Worm (Caenorhabditis elegans) whole organism, mixed stage, embryonic: ENCODE data around the gene F02D10.2.

Experiments
- M03D4.4 ChIP-seq: sonication (generic microtip); optimal IDR thresholded peaks from 2 replicates; lab custom pipeline; 2017; ENCODE audit warnings: mild to moderate bottlenecking, missing genetic modification characterization, missing compliant biosample characterization
- bed-3 ChIP-seq: fragments of 200-800 bp; sonication (Bioruptor generic); optimal IDR thresholded peaks from 3 replicates; lab custom pipeline; 2018; ENCODE audit warnings: mild to moderate bottlenecking, missing genetic modification characterization, moderate library complexity, missing compliant biosample characterization
- blmp-1 ChIP-seq: fragments of 150-350 bp; optimal IDR thresholded peaks from 2 replicates; lab custom pipeline; 2014; ENCODE audit warnings: missing biosample characterization, missing genetic modification characterization
- ceh-39 ChIP-seq: fragments of 150-350 bp; optimal IDR thresholded peaks from 2 replicates; lab custom pipeline; 2014; ENCODE audit warnings: missing biosample characterization, missing genetic modification characterization
- ceh-43 ChIP-seq: fragments of 200-800 bp; sonication (Bioruptor generic); optimal IDR thresholded peaks from 2 replicates; lab custom pipeline; 2018; ENCODE audit warnings: mild to moderate bottlenecking, missing genetic modification characterization, moderate library complexity, missing compliant biosample characterization
- ceh-83 ChIP-seq: fragments of 200-800 bp; sonication (Bioruptor generic); optimal IDR thresholded peaks from 2 replicates; lab custom pipeline; 2018; ENCODE audit warnings: mild to moderate bottlenecking, missing genetic modification characterization, missing compliant biosample characterization
- ces-1 ChIP-seq: fragments of 150-350 bp; optimal IDR thresholded peaks from 2 replicates; lab custom pipeline; 2014; ENCODE audit warnings: missing biosample characterization, missing genetic modification reagents, missing genetic modification characterization
- cnd-1 ChIP-seq: fragments of 200-800 bp; sonication (Bioruptor generic); optimal IDR thresholded peaks from 2 replicates; lab custom pipeline; 2018; ENCODE audit warnings: mild to moderate bottlenecking, missing genetic modification characterization, missing compliant biosample characterization
- drap-1 ChIP-seq: fragments of 200-800 bp; sonication (Bioruptor generic); optimal IDR thresholded peaks from 3 replicates; lab custom pipeline; 2018; ENCODE audit warnings: mild to moderate bottlenecking, missing genetic modification characterization, missing compliant biosample characterization
- elt-1 ChIP-seq: sonication (generic microtip); optimal IDR thresholded peaks from 2 replicates; lab custom pipeline; 2017; ENCODE audit warnings: missing genetic modification characterization, mild to moderate bottlenecking, missing compliant biosample characterization, antibody characterized with exemption, moderate library complexity, borderline replicate concordance; ENCODE audit not compliant: insufficient read depth
- elt-3 ChIP-seq: fragments of 150-350 bp; optimal IDR thresholded peaks from 2 replicates; lab custom pipeline; 2014; ENCODE audit warnings: missing biosample characterization, missing genetic modification characterization
- flh-1 ChIP-seq: fragments of 200-800 bp; sonication (Bioruptor generic); optimal IDR thresholded peaks from 2 replicates; lab custom pipeline; 2018; ENCODE audit warnings: mild to moderate bottlenecking, missing genetic modification characterization, moderate library complexity, missing compliant biosample characterization
- ham-2 ChIP-seq: fragments of 200-800 bp; sonication (Bioruptor generic); optimal IDR thresholded peaks from 2 replicates; lab custom pipeline; 2018; ENCODE audit warnings: mild to moderate bottlenecking, missing genetic modification characterization, missing compliant biosample characterization
- hlh-1 ChIP-seq: fragments of 150-350 bp; optimal IDR thresholded peaks from 2 replicates; lab custom pipeline; 2014; ENCODE audit warnings: missing biosample characterization, missing genetic modification reagents, missing genetic modification characterization
- lin-13 ChIP-seq: fragments of 150-350 bp; optimal IDR thresholded peaks from 2 replicates; lab custom pipeline; 2014; ENCODE audit warnings: missing biosample characterization, missing genetic modification characterization
- lin-32 ChIP-seq: fragments of 200-800 bp; sonication (Bioruptor generic); optimal IDR thresholded peaks from 2 replicates; lab custom pipeline; 2018; ENCODE audit warnings: mild to moderate bottlenecking, missing genetic modification characterization, missing compliant biosample characterization
- lsy-2 ChIP-seq: fragments of 150-350 bp; optimal IDR thresholded peaks from 2 replicates; lab custom pipeline; 2014; ENCODE audit warnings: missing biosample characterization, missing genetic modification characterization
- mab-5 ChIP-seq: fragments of 150-350 bp; optimal IDR thresholded peaks from 2 replicates; lab custom pipeline; 2014; ENCODE audit warnings: missing biosample characterization, missing genetic modification characterization
- mep-1 ChIP-seq: fragments of 150-350 bp; optimal IDR thresholded peaks from 2 replicates; lab custom pipeline; 2017; ENCODE audit warnings: missing biosample characterization, missing genetic modification reagents, missing genetic modification characterization, inconsistent platforms
- mls-2 ChIP-seq: sonication (generic microtip); optimal IDR thresholded peaks from 2 replicates; lab custom pipeline; 2016; ENCODE audit warnings: mild to moderate bottlenecking, missing genetic modification characterization, moderate library complexity, missing compliant biosample characterization
- nhr-12 ChIP-seq: fragments of 150-350 bp; optimal IDR thresholded peaks from 2 replicates; lab custom pipeline; 2014; ENCODE audit warnings: missing biosample characterization, missing genetic modification characterization
- nhr-2 ChIP-seq: fragments of 150-350 bp; optimal IDR thresholded peaks from 2 replicates; lab custom pipeline; 2014; ENCODE audit warnings: missing biosample characterization, missing genetic modification characterization
- nhr-237 ChIP-seq: fragments of 150-350 bp; optimal IDR thresholded peaks from 2 replicates; lab custom pipeline; 2014; ENCODE audit warnings: missing biosample characterization, missing genetic modification characterization
- nhr-28 ChIP-seq: fragments of 150-350 bp; optimal IDR thresholded peaks from 2 replicates; lab custom pipeline; 2014; ENCODE audit warnings: missing biosample characterization, missing genetic modification characterization
- nhr-76 ChIP-seq: sonication (generic microtip); optimal IDR thresholded peaks from 2 replicates; lab custom pipeline; 2017; ENCODE audit warnings: missing biosample characterization, missing genetic modification characterization
- pha-4 ChIP-seq: fragments of 150-350 bp; optimal IDR thresholded peaks from 2 replicates; lab custom pipeline; 2018; ENCODE audit warnings: missing biosample characterization, missing genetic modification reagents, missing genetic modification characterization
- sem-2 ChIP-seq: fragments of 200-800 bp; sonication (Bioruptor generic); optimal IDR thresholded peaks from 2 replicates; lab custom pipeline; 2018; ENCODE audit warnings: mild to moderate bottlenecking, missing genetic modification characterization, missing compliant biosample characterization
- snpc-4 ChIP-seq: fragments of 150-350 bp; optimal IDR thresholded peaks from 2 replicates; lab custom pipeline; 2014; ENCODE audit warnings: missing biosample characterization, missing genetic modification characterization
- sptf-1 ChIP-seq: sonication (generic microtip); optimal IDR thresholded peaks from 2 replicates; lab custom pipeline; 2017; ENCODE audit warnings: mild to moderate bottlenecking, missing genetic modification characterization, moderate library complexity, missing compliant biosample characterization
- tbx-8 ChIP-seq: fragments of 200-800 bp; sonication (Bioruptor generic); optimal IDR thresholded peaks from 2 replicates; lab custom pipeline; 2018; ENCODE audit warnings: mild to moderate bottlenecking, missing genetic modification characterization, moderate library complexity, missing compliant biosample characterization
- unc-120 ChIP-seq: sonication (generic microtip); optimal IDR thresholded peaks from 2 replicates; lab custom pipeline; 2017; ENCODE audit warnings: missing genetic modification characterization, missing compliant biosample characterization; ENCODE audit not compliant: poor library complexity, severe bottlenecking
- unc-39 ChIP-seq: fragments of 150-350 bp; optimal IDR thresholded peaks from 2 replicates; lab custom pipeline; 2014; ENCODE audit warnings: missing biosample characterization, missing genetic modification characterization
- unc-62 ChIP-seq: fragments of 150-350 bp; optimal IDR thresholded peaks from 2 replicates; lab custom pipeline; 2014; ENCODE audit warnings: missing biosample characterization, missing genetic modification reagents, missing genetic modification characterization
- zip-8 ChIP-seq: fragments of 150-350 bp; optimal IDR thresholded peaks from 2 replicates; lab custom pipeline; 2014; ENCODE audit warnings: missing biosample characterization, missing genetic modification characterization
- ztf-11 ChIP-seq: fragments of 150-350 bp; optimal IDR thresholded peaks from 2 replicates; lab custom pipeline; 2014; ENCODE audit warnings: missing biosample characterization, missing genetic modification characterization

Gene F02D10.2

ce11 chrX:13463793-13464192 is at the start of gene F02D10.2:
Gene F02D10.2 (minus strand): TSS chrX:13463893.
- TF ChIP-seq tbx-8 (GFP tag; lab: Kevin White, UChicago) = no peak
- TF ChIP-seq drap-1 (GFP tag; lab: Kevin White, UChicago) = no peak
- no peak for TF ChIP-seq unc-62 (GFP tag; lab: Kevin White, UChicago)
- no peak for TF ChIP-seq mls-2 (tag; lab: Kevin White, UChicago)
- no peak for TF ChIP-seq elt-1
- TF ChIP-seq nhr-12 (tag; lab: Kevin White, UChicago) = no peak
- TF ChIP-seq ceh-83 (GFP tag; lab: Kevin White, UChicago) = no peak
- no peak for TF ChIP-seq nhr-76
- TF ChIP-seq ces-1 (GFP tag; lab: Kevin White, UChicago) = no peak
- TF ChIP-seq lin-32 (GFP tag; lab: Kevin White, UChicago) = no peak
- TF ChIP-seq nhr-237 (tag; lab: Kevin White, UChicago) = no peak
- no peak for TF ChIP-seq M03D4.4
- TF ChIP-seq lsy-2 (tag; lab: Kevin White, UChicago) = no peak
- TF ChIP-seq ceh-39 (tag; lab: Kevin White, UChicago) = no peak

- TF ChIP-seq lin-32 (GFP tag; lab: Kevin White, UChicago) (peak; percentile 67), drap-1 (GFP tag; lab: Kevin White, UChicago) (peak; percentile 84), lin-13 (peak; percentile 17), ceh-83 (GFP tag; lab: Kevin White, UChicago) (peak; percentile 80), unc-39 (tag; lab: Kevin White, UChicago) (no peak), elt-1 (no peak), sptf-1 (peak; percentile 87), zip-8 (no peak), lsy-2 (tag; lab: Kevin White, UChicago) (peak; percentile 8), unc-120 (tag; lab: Kevin White, UChicago) (peak; percentile 86), ceh-43 (GFP tag; lab: Kevin White, UChicago) (peak; percentile 82), cnd-1 (peak; percentile 90), unc-62 (GFP tag; lab: Kevin White, UChicago) (peak; percentile 29), ham-2 (peak; percentile 44), nhr-12 (tag; lab: Kevin White, UChicago) (no peak), pha-4 (no peak), elt-3 (no peak), bed-3 (GFP tag; lab: Kevin White, UChicago) (peak; percentile 79), blmp-1 (tag; lab: Kevin White, UChicago) (no peak), M03D4.4 (peak; percentile 79), nhr-28 (peak; percentile 47), mls-2 (tag; lab: Kevin White, UChicago) (peak; percentile 87), nhr-2 (tag; lab: Kevin White, UChicago) (no peak), sem-2 (GFP tag; lab: Kevin White, UChicago) (peak; percentile 72), snpc-4 (tag; lab: Kevin White, UChicago) (no peak), hlh-1 (tag; lab: Kevin White, UChicago) (no peak), ztf-11 (tag; lab: Kevin White, UChicago) (no peak), flh-1 (GFP tag; lab: Kevin White, UChicago) (peak; percentile 39), mab-5 (tag; lab: Kevin White, UChicago) (no peak), nhr-237 (tag; lab: Kevin White, UChicago) (no peak), ces-1 (GFP tag; lab: Kevin White, UChicago) (peak; percentile 14), mep-1 (peak; percentile 35), ceh-39 (tag; lab: Kevin White, UChicago) (no peak), nhr-76 (no peak), tbx-8 (GFP tag; lab: Kevin White, UChicago) (peak; percentile 53)
Observed at ce11 chrX:13511796-13512195, 48.1 kb upstream of the F02D10.2 start.

ce11 chrX:13510997-13511396 is 47.3 kb upstream of the F02D10.2 start, which contains the start of gene col-185:
Gene col-185 (minus strand): TSS chrX:13511097.
- TF ChIP-seq flh-1 (GFP tag; lab: Kevin White, UChicago) (no peak), ceh-83 (GFP tag; lab: Kevin White, UChicago) (no peak), zip-8 (no peak), mab-5 (tag; lab: Kevin White, UChicago) (no peak), M03D4.4 (no peak)
